Fruit fly (Drosophila melanogaster) whole organism, embryonic: ENCODE results near the gene CG5070.
A peak's percentile ranks its signal among the peaks of the same experiment; 100 is the strongest.

Experiments used
- ATbp ChIP-seq: fragments of 200-800 bp; sonication (Bioruptor generic); optimal IDR thresholded peaks from 2 replicates; lab custom pipeline; 2017; ENCODE audit warnings: missing biosample characterization, mild to moderate bottlenecking, missing genetic modification characterization, missing genetic modification reagents
- Antp ChIP-seq: fragments of 200-800 bp; sonication (Bioruptor generic); optimal IDR thresholded peaks from 3 replicates; lab custom pipeline; 2016; ENCODE audit warnings: missing biosample characterization, missing genetic modification characterization
- CG10321 ChIP-seq: fragments of 200-800 bp; sonication (Bioruptor generic); IDR thresholded peaks from 2 replicates; pipeline ENCODE4 v1.3.6; 2022; ENCODE audit warnings: missing biosample characterization, missing genetic modification characterization
- CG10366 ChIP-seq: fragments of 200-800 bp; sonication (Bioruptor generic); IDR thresholded peaks from 2 replicates; pipeline ENCODE4 v1.3.6; 2022; ENCODE audit warnings: missing biosample characterization, missing genetic modification characterization
- CG12219 ChIP-seq: fragments of 200-800 bp; sonication (Bioruptor generic); optimal IDR thresholded peaks from 3 replicates; lab custom pipeline; 2018; ENCODE audit warnings: missing biosample characterization, mild to moderate bottlenecking, missing genetic modification characterization
- CG15011 ChIP-seq: fragments of 200-800 bp; sonication (Bioruptor generic); optimal IDR thresholded peaks from 3 replicates; lab custom pipeline; 2018; ENCODE audit warnings: missing biosample characterization, mild to moderate bottlenecking, missing genetic modification characterization
- CG1529 ChIP-seq: fragments of 200-800 bp; sonication (Bioruptor generic); optimal IDR thresholded peaks from 3 replicates; lab custom pipeline; 2018; ENCODE audit warnings: missing biosample characterization, missing genetic modification characterization
- CG15514 ChIP-seq: fragments of 200-800 bp; sonication (Bioruptor generic); optimal IDR thresholded peaks from 3 replicates; lab custom pipeline; 2017; ENCODE audit warnings: missing biosample characterization, missing genetic modification characterization, mild to moderate bottlenecking, moderate library complexity, missing genetic modification reagents
- CG17328 ChIP-seq: fragments of 200-800 bp; sonication (Bioruptor generic); IDR thresholded peaks from 2 replicates; pipeline ENCODE4 v1.3.6; 2022; ENCODE audit warnings: missing biosample characterization, missing genetic modification characterization
- CG17385 ChIP-seq: fragments of 200-800 bp; sonication (Bioruptor generic); optimal IDR thresholded peaks from 3 replicates; lab custom pipeline; 2018; ENCODE audit warnings: missing biosample characterization, mild to moderate bottlenecking, missing genetic modification characterization
- CG18011 ChIP-seq: fragments of 200-800 bp; sonication (Bioruptor generic); optimal IDR thresholded peaks from 2 replicates; lab custom pipeline; 2017; ENCODE audit warnings: missing biosample characterization, missing genetic modification characterization, mild to moderate bottlenecking, moderate library complexity, missing genotype
- CG2678 ChIP-seq: fragments of 200-800 bp; sonication (Bioruptor generic); optimal IDR thresholded peaks from 3 replicates; lab custom pipeline; 2019; ENCODE audit warnings: missing biosample characterization, mild to moderate bottlenecking, missing genetic modification characterization, moderate library complexity
- CG2875 ChIP-seq: fragments of 200-800 bp; sonication (Bioruptor generic); optimal IDR thresholded peaks from 2 replicates; lab custom pipeline; 2017; ENCODE audit warnings: missing biosample characterization, mild to moderate bottlenecking, missing genetic modification characterization, missing genetic modification reagents
- CG30020 ChIP-seq: fragments of 200-800 bp; optimal IDR thresholded peaks from 2 replicates; lab custom pipeline; 2019; ENCODE audit warnings: missing biosample characterization, mild to moderate bottlenecking, missing genetic modification characterization, moderate library complexity
- CG32767 ChIP-seq: fragments of 200-800 bp; sonication (Bioruptor generic); IDR thresholded peaks from 2 replicates; pipeline ENCODE4 v1.3.6; 2022; ENCODE audit warnings: missing biosample characterization, missing genetic modification characterization
- CG4404 ChIP-seq: fragments of 200-800 bp; sonication (Bioruptor generic); IDR thresholded peaks from 2 replicates; pipeline ENCODE4 v1.3.6; 2022; ENCODE audit warnings: missing biosample characterization, missing genetic modification characterization
- CG4424 ChIP-seq: fragments of 200-800 bp; sonication (Bioruptor generic); optimal IDR thresholded peaks from 3 replicates; lab custom pipeline; 2016; ENCODE audit warnings: missing biosample characterization, missing genetic modification characterization
- CG4820 ChIP-seq: fragments of 200-800 bp; sonication (Bioruptor generic); optimal IDR thresholded peaks from 3 replicates; lab custom pipeline; 2016; ENCODE audit warnings: missing biosample characterization, missing genetic modification characterization
- CG6654 ChIP-seq: fragments of 200-800 bp; sonication (Bioruptor generic); optimal IDR thresholded peaks from 2 replicates; lab custom pipeline; 2017; ENCODE audit warnings: missing biosample characterization, mild to moderate bottlenecking, missing genetic modification characterization
- CG7786 ChIP-seq: fragments of 200-800 bp; sonication (Bioruptor generic); optimal IDR thresholded peaks from 2 replicates; lab custom pipeline; 2016; ENCODE audit warnings: missing biosample characterization, missing genetic modification characterization
- CG8944 ChIP-seq: fragments of 200-800 bp; sonication (Bioruptor generic); optimal IDR thresholded peaks from 3 replicates; lab custom pipeline; 2016; ENCODE audit warnings: missing biosample characterization, missing genetic modification characterization
- CG9876 ChIP-seq: fragments of 200-800 bp; sonication (Bioruptor generic); optimal IDR thresholded peaks from 2 replicates; lab custom pipeline; 2016; ENCODE audit warnings: missing biosample characterization, missing genetic modification characterization
- CHES-1-like ChIP-seq: fragments of 200-800 bp; sonication (Bioruptor generic); optimal IDR thresholded peaks from 2 replicates; lab custom pipeline; 2016; ENCODE audit warnings: missing biosample characterization, missing genetic modification characterization
- Dad ChIP-seq: fragments of 200-800 bp; sonication (Bioruptor generic); optimal IDR thresholded peaks from 3 replicates; lab custom pipeline; 2016; ENCODE audit warnings: missing biosample characterization, missing genetic modification characterization
- Fer3 ChIP-seq: fragments of 200-800 bp; sonication (Bioruptor generic); optimal IDR thresholded peaks from 2 replicates; lab custom pipeline; 2018; ENCODE audit warnings: missing biosample characterization, mild to moderate bottlenecking, missing genetic modification characterization, moderate library complexity
- Hsf ChIP-seq: fragments of 200-800 bp; sonication (Bioruptor generic); optimal IDR thresholded peaks from 3 replicates; lab custom pipeline; 2016; ENCODE audit warnings: missing biosample characterization, missing genetic modification characterization
- Med ChIP-seq: fragments of 200-800 bp; sonication (Bioruptor generic); peaks from one replicate; lab custom pipeline; 2016; ENCODE audit warnings: missing biosample characterization, missing genetic modification characterization, mild to moderate bottlenecking, inconsistent platforms, moderate library complexity
- Myb ChIP-seq: fragments of 200-800 bp; sonication (Bioruptor generic); optimal IDR thresholded peaks from 2 replicates; lab custom pipeline; 2016; ENCODE audit warnings: missing biosample characterization, missing genetic modification characterization
- Poxn ChIP-seq: fragments of 200-800 bp; sonication (Bioruptor generic); IDR thresholded peaks from 2 replicates; pipeline ENCODE4 v1.3.6; 2022; ENCODE audit warnings: missing biosample characterization, missing genetic modification characterization
- Rfx ChIP-seq: fragments of 200-800 bp; sonication (Bioruptor generic); IDR thresholded peaks from 2 replicates; pipeline ENCODE4 v1.3.6; 2022; ENCODE audit warnings: missing biosample characterization, missing genetic modification characterization
- Sry-β ChIP-seq: fragments of 200-800 bp; sonication (Bioruptor generic); optimal IDR thresholded peaks from 2 replicates; lab custom pipeline; 2018; ENCODE audit warnings: missing biosample characterization, mild to moderate bottlenecking, missing genetic modification characterization, moderate library complexity
- Xbp1 ChIP-seq: fragments of 200-800 bp; sonication (Bioruptor generic); optimal IDR thresholded peaks from 3 replicates; lab custom pipeline; 2016; ENCODE audit warnings: missing biosample characterization, mild to moderate bottlenecking, missing genetic modification characterization
- az2 ChIP-seq: fragments of 200-800 bp; sonication (Bioruptor generic); optimal IDR thresholded peaks from 3 replicates; lab custom pipeline; 2016; ENCODE audit warnings: missing biosample characterization, missing genetic modification characterization
- crp ChIP-seq, 2 experiments: fragments of 200-800 bp; sonication (Bioruptor generic); optimal IDR thresholded peaks; 2 replicates in 1 of 2; 3 replicates in 1 of 2; lab custom pipeline; 2017; ENCODE audit warnings: missing biosample characterization in 2 of 2, missing genetic modification characterization in 2 of 2, mild to moderate bottlenecking in 1 of 2, moderate library complexity in 1 of 2
- da ChIP-seq: fragments of 200-800 bp; sonication (Bioruptor generic); optimal IDR thresholded peaks from 2 replicates; lab custom pipeline; 2016; ENCODE audit warnings: missing biosample characterization, missing genetic modification characterization
- dmrt11E ChIP-seq: fragments of 200-800 bp; sonication (Bioruptor generic); optimal IDR thresholded peaks from 3 replicates; lab custom pipeline; 2018; ENCODE audit warnings: missing biosample characterization, mild to moderate bottlenecking, missing genetic modification characterization, moderate library complexity
- ems ChIP-seq: fragments of 200-800 bp; sonication (Bioruptor generic); optimal IDR thresholded peaks from 3 replicates; lab custom pipeline; 2016; ENCODE audit warnings: missing biosample characterization, missing genetic modification characterization
- gfzf ChIP-seq: fragments of 200-800 bp; sonication (Bioruptor generic); optimal IDR thresholded peaks from 2 replicates; lab custom pipeline; 2016; ENCODE audit warnings: missing biosample characterization, mild to moderate bottlenecking, missing genetic modification characterization, moderate library complexity
- gsb ChIP-seq: fragments of 200-800 bp; sonication (Bioruptor generic); IDR thresholded peaks from 2 replicates; pipeline ENCODE4 v1.3.6; 2022; ENCODE audit warnings: missing biosample characterization, missing genetic modification characterization
- gsb-n ChIP-seq: fragments of 200-800 bp; sonication (Bioruptor generic); optimal IDR thresholded peaks from 3 replicates; lab custom pipeline; 2018; ENCODE audit warnings: missing biosample characterization, mild to moderate bottlenecking, missing genetic modification characterization
- jing ChIP-seq: fragments of 200-800 bp; sonication (Bioruptor generic); optimal IDR thresholded peaks from 2 replicates; lab custom pipeline; 2018; ENCODE audit warnings: missing biosample characterization, mild to moderate bottlenecking, missing genetic modification characterization
- jumu ChIP-seq: fragments of 200-800 bp; sonication (Bioruptor generic); optimal IDR thresholded peaks from 3 replicates; lab custom pipeline; 2016; ENCODE audit warnings: missing biosample characterization, missing genetic modification characterization
- kah ChIP-seq: fragments of 200-800 bp; sonication (Bioruptor generic); optimal IDR thresholded peaks from 2 replicates; lab custom pipeline; 2018; ENCODE audit warnings: missing biosample characterization, mild to moderate bottlenecking, missing genetic modification characterization
- pho ChIP-seq: fragments of 200-800 bp; sonication (Bioruptor generic); optimal IDR thresholded peaks from 2 replicates; lab custom pipeline; 2016; ENCODE audit warnings: missing biosample characterization, missing genetic modification characterization
- pnt ChIP-seq: fragments of 200-800 bp; sonication (Bioruptor generic); optimal IDR thresholded peaks from 3 replicates; lab custom pipeline; 2016; ENCODE audit warnings: missing biosample characterization, missing genetic modification characterization
- repo ChIP-seq: fragments of 200-800 bp; sonication (Bioruptor generic); optimal IDR thresholded peaks from 2 replicates; lab custom pipeline; 2016; ENCODE audit warnings: missing biosample characterization, missing genetic modification characterization
- scrt ChIP-seq: fragments of 200-800 bp; sonication (Bioruptor generic); optimal IDR thresholded peaks from 2 replicates; lab custom pipeline; 2018; ENCODE audit warnings: missing biosample characterization, mild to moderate bottlenecking, missing genetic modification characterization, moderate library complexity
- sd ChIP-seq: fragments of 200-800 bp; sonication (Bioruptor generic); optimal IDR thresholded peaks from 3 replicates; lab custom pipeline; 2018; ENCODE audit warnings: missing biosample characterization, mild to moderate bottlenecking, missing genetic modification characterization, moderate library complexity
- slou ChIP-seq: fragments of 200-800 bp; sonication (Bioruptor generic); optimal IDR thresholded peaks from 3 replicates; lab custom pipeline; 2016; ENCODE audit warnings: missing biosample characterization, missing genetic modification characterization
- slp2 ChIP-seq: fragments of 200-800 bp; sonication (Bioruptor generic); optimal IDR thresholded peaks from 2 replicates; lab custom pipeline; 2016; ENCODE audit warnings: missing biosample characterization, missing genetic modification characterization
- zf30C ChIP-seq: fragments of 200-800 bp; sonication (Bioruptor generic); optimal IDR thresholded peaks from 3 replicates; lab custom pipeline; 2018; ENCODE audit warnings: missing biosample characterization, mild to moderate bottlenecking, missing genetic modification characterization

The CG5070 gene

DNA sequence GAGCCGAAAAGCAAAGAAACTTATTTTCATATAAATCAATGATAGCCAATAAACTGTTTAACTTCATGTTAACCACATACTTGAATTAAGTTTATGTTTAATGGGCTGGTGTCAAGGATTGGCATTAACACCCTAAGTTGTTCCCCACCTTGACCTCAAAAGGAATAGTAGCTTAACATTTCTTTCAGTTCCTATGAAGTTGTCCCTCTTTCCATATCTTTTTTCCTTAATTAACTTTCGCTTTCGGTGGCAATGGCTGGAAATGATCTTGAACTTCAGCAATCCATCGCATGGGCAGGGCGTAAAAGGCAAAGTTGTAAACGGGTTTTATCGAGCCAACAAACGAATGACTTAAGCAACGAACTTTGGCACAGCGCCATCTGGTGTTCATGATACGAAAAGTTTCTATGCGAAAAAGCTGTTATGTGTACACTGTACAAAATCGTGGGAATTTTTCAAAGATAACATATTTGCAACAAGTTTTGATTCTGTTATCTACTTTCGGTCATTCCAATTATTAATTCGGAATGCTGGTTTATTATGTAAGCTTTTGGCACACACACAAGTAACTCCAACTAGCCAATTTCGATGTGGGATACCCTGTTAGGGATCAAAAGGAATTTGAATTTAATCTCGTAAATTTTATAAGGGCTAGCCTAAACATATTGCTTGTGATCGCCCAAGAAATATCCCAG is 26.7 kb downstream of the CG5070 start (continued):
- TF ChIP-seq Xbp1 (GFP tag; lab: Kevin White, UChicago) (peak; percentile 34), gfzf (peak; percentile 3), Dad (no peak), sd (tag; lab: Kevin White, UChicago) (no peak), scrt (GFP tag; lab: Kevin White, UChicago) (no peak), ATbp (GFP tag; lab: Kevin White, UChicago) (no peak), CG18011 (no peak), CG30020 (tag; lab: Kevin White, UChicago) (no peak), CG15514 (GFP tag; lab: Kevin White, UChicago) (no peak), Myb (GFP tag; lab: Kevin White, UChicago) (no peak), pho (GFP tag; lab: Kevin White, UChicago) (no peak), CG6654 (GFP tag; lab: Kevin White, UChicago) (no peak), CG4404 (GFP tag; lab: Robert Waterston, UW) (no peak), Hsf (GFP tag; lab: Kevin White, UChicago) (no peak), Poxn (no peak), Fer3 (no peak), slou (GFP tag; lab: Kevin White, UChicago) (no peak), dmrt11E (peak; percentile 54), CG2875 (GFP tag; lab: Kevin White, UChicago) (no peak), CG2678 (tag; lab: Kevin White, UChicago) (no peak), zf30C (GFP tag; lab: Kevin White, UChicago) (peak; percentile 16), CG17328 (GFP tag; lab: Robert Waterston, UW) (0 out of 2 replicates have a peak, but pooled peaks have one; percentile 33), ems (no peak), CG10321 (GFP tag; lab: Robert Waterston, UW) (no peak), da (GFP tag; lab: Kevin White, UChicago) (no peak), crp (GFP tag; optimal IDR thresholded peaks at IDR 0.05; lab: Kevin White, UChicago) (no peak), Med (GFP tag; lab: Kevin White, UChicago) (peak; percentile 84), pnt (GFP tag; lab: Kevin White, UChicago) (peak; percentile 35), gsb-n (tag; lab: Kevin White, UChicago) (no peak), az2 (GFP tag; lab: Kevin White, UChicago) (peak; percentile 26), repo (GFP tag; lab: Kevin White, UChicago) (no peak), CG7786 (GFP tag; lab: Kevin White, UChicago) (no peak), Rfx (GFP tag; lab: Robert Waterston, UW) (no peak), CG4424 (no peak), jing (GFP tag; lab: Kevin White, UChicago) (peak; percentile 8), CG17385 (GFP tag; lab: Kevin White, UChicago) (peak; percentile 18), CG32767 (GFP tag; lab: Robert Waterston, UW) (no peak), CHES-1-like (GFP tag; lab: Kevin White, UChicago) (peak; percentile 4), CG8944 (no peak), Sry-β (GFP tag; lab: Kevin White, UChicago) (no peak), jumu (GFP tag; lab: Kevin White, UChicago) (peak; percentile 38), gsb (no peak), Antp (GFP tag; lab: Kevin White, UChicago) (peak; percentile 42), CG1529 (no peak), CG15011 (no peak), CG9876 (GFP tag; lab: Kevin White, UChicago) (peak; percentile 27), slp2 (GFP tag; lab: Kevin White, UChicago) (peak; percentile 9), CG10366 (GFP tag; lab: Robert Waterston, UW) (no peak), kah (no peak), CG12219 (no peak), CG4820 (GFP tag; lab: Kevin White, UChicago) (no peak)
